Fruit fly (Drosophila melanogaster) S2 (cell line): Measurements from ENCODE around the gene CG4461.

Experiments
- CG8478 ChIP-seq: fragments of >200 bp; optimal IDR thresholded peaks from 2 replicates; lab custom pipeline; 2018
- CTCF ChIP-seq, 2 experiments: fragments of >200 bp; optimal IDR thresholded peaks; 2 replicates each; lab custom pipeline; 2018

The CG4461 gene

dm6 chr3L:9375130-9375529 lies at the start of gene CG4461:
Gene CG4461, plus strand, starts transcription at chr3L:9375430.
- TF ChIP-seq CG8478 (lab: Kevin White, UChicago) (no peak), CTCF (optimal IDR thresholded peaks at IDR 0.05; lab: Kevin White, UChicago) (no peak)

DNA sequence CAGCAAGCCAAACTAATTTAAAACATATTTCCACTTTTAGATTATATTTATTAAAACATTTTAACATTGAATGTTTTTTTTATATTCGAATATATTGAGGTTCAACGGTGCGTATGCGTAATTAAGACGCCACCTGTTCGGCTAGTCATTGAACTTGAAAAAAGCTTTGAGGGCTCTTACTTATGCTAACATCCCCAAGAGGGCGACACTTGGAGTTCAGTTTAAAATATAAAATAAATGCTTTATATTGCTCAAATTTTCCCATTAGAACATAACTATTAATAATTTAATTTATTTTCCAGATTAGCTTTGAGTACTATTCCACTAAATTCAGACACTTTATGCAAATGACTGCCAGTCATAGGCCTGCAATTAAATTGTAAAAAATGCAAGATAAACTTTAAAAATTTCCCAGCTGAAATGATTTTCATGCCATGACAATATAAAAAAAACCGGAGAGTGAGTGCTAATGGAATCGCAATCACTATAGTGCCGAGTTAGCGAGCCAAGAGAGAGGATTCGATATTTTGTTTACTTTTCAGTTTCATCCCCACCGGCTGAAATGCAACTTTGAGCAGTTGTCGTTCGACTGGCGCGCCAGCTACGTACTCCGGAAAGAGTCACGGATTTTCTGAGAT lies 41.4 kb upstream of the CG4461 start, which contains the start of gene PGRP-LA:
PGRP-LA (plus strand) TSS at position 588 of the 638 bp plus-strand sequence.
- TF ChIP-seq CG8478 (lab: Kevin White, UChicago) (no peak), CTCF (optimal IDR thresholded peaks at IDR 0.05; lab: Kevin White, UChicago) (peak in 1 of 2 experiments; percentile 14)

- no peak for TF ChIP-seq CTCF (optimal IDR thresholded peaks at IDR 0.05; lab: Kevin White, UChicago)
- no peak for TF ChIP-seq CG8478 (lab: Kevin White, UChicago)
Observed at dm6 chr3L:9335711-9336110, 39.5 kb upstream of the CG4461 start.

dm6 chr3L:9337942-9338468 lies 37.2 kb upstream of the CG4461 start:
- TF ChIP-seq CTCF (optimal IDR thresholded peaks at IDR 0.05; lab: Kevin White, UChicago) (no peak), CG8478 (lab: Kevin White, UChicago) (no peak)

dm6 chr3L:9338510-9338909 lies 36.7 kb upstream of the CG4461 start, which contains the start of gene PGRP-LC:
Gene PGRP-LC, plus strand, starts transcription at chr3L:9338810.
- no peak for TF ChIP-seq CTCF (optimal IDR thresholded peaks at IDR 0.05; lab: Kevin White, UChicago)
- TF ChIP-seq CG8478 (lab: Kevin White, UChicago), result no peak

DNA sequence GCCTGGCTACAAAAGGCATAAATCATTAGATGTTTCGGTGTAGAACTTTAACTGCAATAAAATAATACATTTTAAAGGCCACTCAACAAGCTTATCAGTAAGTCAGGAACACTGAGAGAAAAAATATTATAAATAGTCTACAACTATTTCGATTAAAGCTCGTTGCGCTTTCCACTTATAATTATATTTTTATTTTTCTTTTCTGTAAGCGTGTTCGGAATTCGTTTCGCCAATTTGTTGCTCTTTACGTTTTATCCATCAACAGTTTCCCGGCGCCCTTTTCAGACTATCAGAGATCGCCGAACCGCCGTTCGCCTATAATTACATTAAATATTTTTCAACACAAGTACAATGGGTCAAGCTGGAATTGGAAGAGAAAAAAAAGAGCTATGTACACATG lies 36.2 kb upstream of the CG4461 start:
- no peak for TF ChIP-seq CTCF (optimal IDR thresholded peaks at IDR 0.05; lab: Kevin White, UChicago)
- TF ChIP-seq CG8478 (lab: Kevin White, UChicago), result no peak

DNA sequence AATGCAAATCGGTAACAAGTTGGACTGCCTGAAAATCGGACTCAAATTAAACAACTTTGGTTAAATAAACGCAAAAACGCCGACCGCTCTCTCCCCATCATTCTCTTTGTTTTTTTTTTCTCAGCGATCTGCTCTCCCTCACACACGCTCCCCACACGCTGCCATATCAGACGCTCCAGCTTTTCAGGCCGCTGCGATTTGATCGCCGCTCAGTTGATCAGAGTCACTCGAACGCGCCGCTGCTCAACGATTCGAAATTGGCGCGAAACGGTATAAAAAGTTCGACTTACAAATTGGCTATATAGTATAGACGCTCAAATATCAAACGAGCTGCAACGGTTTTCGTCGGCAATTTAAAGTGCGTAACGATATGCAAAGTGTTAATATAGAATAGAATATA lies 35.0 kb upstream of the CG4461 start:
- TF ChIP-seq CTCF (optimal IDR thresholded peaks at IDR 0.05; lab: Kevin White, UChicago) (no peak), CG8478 (lab: Kevin White, UChicago) (no peak)

DNA sequence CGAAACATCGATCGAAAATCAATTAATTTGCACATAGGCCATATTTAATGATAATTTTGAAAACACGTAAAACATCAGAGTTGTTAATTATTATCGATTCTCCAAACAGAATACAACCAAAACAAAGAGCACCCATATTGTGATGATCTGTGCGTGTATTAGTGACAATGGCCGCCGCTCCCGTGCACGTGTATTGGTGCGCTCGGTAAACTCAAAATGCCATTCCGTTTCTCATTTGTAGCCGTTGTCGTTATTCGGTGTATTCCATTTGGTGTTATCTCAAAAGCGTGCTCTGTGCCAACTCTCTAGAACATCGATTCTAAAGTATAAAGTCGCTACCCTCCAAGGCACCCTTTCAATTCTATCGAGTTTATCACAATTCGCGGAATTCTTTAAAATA lies 34.4 kb upstream of the CG4461 start:
- TF ChIP-seq CTCF (optimal IDR thresholded peaks at IDR 0.05; lab: Kevin White, UChicago) (no peak), CG8478 (lab: Kevin White, UChicago) (no peak)

DNA sequence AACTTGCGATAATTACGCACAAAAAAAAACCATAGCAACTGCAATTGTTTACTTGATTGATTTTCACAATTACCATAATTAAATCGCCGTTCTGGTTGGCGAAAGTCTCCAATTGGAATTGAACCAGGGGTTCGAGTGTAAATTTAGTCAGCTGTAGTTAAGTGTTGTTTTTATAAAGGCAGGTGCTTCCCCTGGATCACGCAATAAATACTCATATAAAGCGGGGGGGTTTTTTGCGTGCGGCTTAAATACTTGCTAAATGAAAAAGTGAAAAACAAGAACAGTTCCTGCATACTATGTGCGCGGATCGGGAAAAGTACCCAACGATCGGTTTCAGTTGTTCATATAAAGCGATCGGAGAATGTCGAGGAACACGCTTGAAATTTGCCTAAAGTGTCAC lies 31.3 kb upstream of the CG4461 start:
- TF ChIP-seq CTCF (optimal IDR thresholded peaks at IDR 0.05; lab: Kevin White, UChicago), result no peak
- no peak for TF ChIP-seq CG8478 (lab: Kevin White, UChicago)

dm6 chr3L:9345157-9345556 lies 30.1 kb upstream of the CG4461 start:
- TF ChIP-seq CTCF (optimal IDR thresholded peaks at IDR 0.05; lab: Kevin White, UChicago) (no peak), CG8478 (lab: Kevin White, UChicago) (no peak)

DNA sequence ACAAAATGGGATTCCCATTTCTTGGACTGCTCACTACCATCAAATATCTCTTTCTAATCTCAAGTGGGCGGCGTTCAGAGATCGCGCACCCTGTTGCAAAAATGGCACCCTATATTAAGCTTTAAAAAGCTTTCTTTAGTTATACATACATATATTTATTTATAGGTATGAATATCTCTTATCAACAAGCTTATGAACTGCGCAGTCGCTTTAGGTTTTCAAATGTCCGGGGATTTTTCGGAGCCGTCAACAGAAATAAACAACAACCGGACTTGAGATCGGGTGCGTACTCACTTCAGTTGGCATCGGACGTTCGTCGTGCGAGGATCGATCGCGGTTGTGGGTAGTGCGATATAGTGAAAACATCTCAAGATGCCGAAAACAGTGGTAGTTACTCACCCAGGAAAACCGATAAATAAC lies 25.9 kb upstream of the CG4461 start, which contains the start of gene PGRP-LF:
PGRP-LF (plus strand) TSS at position 296 of the 420 bp plus-strand sequence.
- TF ChIP-seq CTCF (optimal IDR thresholded peaks at IDR 0.05; lab: Kevin White, UChicago) (no peak), CG8478 (lab: Kevin White, UChicago) (no peak)

dm6 chr3L:9353733-9354132 lies 21.5 kb upstream of the CG4461 start, which contains the start of gene CG32040:
Gene CG32040, plus strand, starts transcription at chr3L:9354033.
- no peak for TF ChIP-seq CTCF (optimal IDR thresholded peaks at IDR 0.05; lab: Kevin White, UChicago)
- no peak for TF ChIP-seq CG8478 (lab: Kevin White, UChicago)

dm6 chr3L:9355555-9355954 lies 19.7 kb upstream of the CG4461 start:
- TF ChIP-seq CTCF (optimal IDR thresholded peaks at IDR 0.05; lab: Kevin White, UChicago) (no peak), CG8478 (lab: Kevin White, UChicago) (no peak)

DNA sequence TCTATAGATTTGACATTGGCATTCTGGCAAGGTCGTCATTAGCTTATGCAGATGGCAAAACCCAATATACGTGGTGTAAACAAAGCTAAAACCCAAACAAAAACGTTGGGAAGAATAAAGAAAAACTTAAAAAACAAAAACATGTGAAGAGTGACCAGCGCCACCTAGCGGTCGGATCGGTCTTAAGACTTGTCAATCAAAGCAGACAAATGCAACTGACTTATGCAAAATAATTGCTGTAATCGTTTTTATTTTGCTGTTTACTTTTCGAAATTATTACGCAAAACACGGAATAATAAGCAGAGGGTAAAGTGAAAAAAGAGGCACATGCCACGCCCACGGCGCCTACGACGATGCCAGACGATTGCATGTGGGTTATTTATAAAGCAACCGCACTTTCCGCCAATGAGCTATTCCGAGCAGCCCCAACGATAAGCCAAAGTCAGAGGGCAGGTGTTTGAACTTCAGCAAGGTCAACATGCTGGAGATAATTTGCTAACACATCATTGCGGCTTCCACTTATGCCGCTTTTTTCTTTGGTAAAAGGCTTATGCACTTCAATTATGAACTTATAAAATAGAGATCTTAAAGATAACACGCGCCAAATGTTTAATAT lies 19.0 kb upstream of the CG4461 start:
- TF ChIP-seq CG8478 (lab: Kevin White, UChicago), result no peak
- TF ChIP-seq CTCF (optimal IDR thresholded peaks at IDR 0.05; lab: Kevin White, UChicago), result peak; percentile 83 to 84
